Fruit fly (Drosophila melanogaster) whole organism, embryonic: ENCODE data around the gene dysc.

ENCODE experiments used
- Ada2b ChIP-seq: fragments of 200-800 bp; sonication (Bioruptor generic); IDR thresholded peaks from 2 replicates; pipeline ENCODE4 v1.3.6; 2022; ENCODE audit warnings: missing biosample characterization, missing genetic modification characterization
- Atf6 ChIP-seq: fragments of 200-800 bp; sonication (Bioruptor generic); IDR thresholded peaks from 2 replicates; pipeline ENCODE4 v1.3.6; 2022; ENCODE audit warnings: missing biosample characterization, missing genetic modification characterization
- CG1024 ChIP-seq: fragments of 200-800 bp; sonication (Bioruptor generic); IDR thresholded peaks from 2 replicates; pipeline ENCODE4 v1.3.6; 2022; ENCODE audit warnings: missing biosample characterization, missing genetic modification characterization
- CG10565 ChIP-seq: fragments of 200-800 bp; sonication (Bioruptor generic); optimal IDR thresholded peaks from 3 replicates; lab custom pipeline; 2016; ENCODE audit warnings: missing biosample characterization, mild to moderate bottlenecking, missing genetic modification characterization
- CG10654 ChIP-seq: fragments of 200-800 bp; sonication (Bioruptor generic); optimal IDR thresholded peaks from 2 replicates; lab custom pipeline; 2016; ENCODE audit warnings: missing biosample characterization, missing genetic modification characterization
- CG11085 ChIP-seq: fragments of 200-800 bp; sonication (Bioruptor generic); IDR thresholded peaks from 2 replicates; pipeline ENCODE4 v1.3.6; 2022; ENCODE audit warnings: missing biosample characterization, missing genetic modification characterization
- CG11247 ChIP-seq: fragments of 200-800 bp; sonication (Bioruptor generic); IDR thresholded peaks from 2 replicates; pipeline ENCODE4 v1.3.6; 2022; ENCODE audit warnings: missing biosample characterization, missing genetic modification characterization
- CG11456 ChIP-seq: fragments of 200-800 bp; sonication (Bioruptor generic); IDR thresholded peaks from 3 replicates; pipeline ENCODE4 v1.3.6; 2022; ENCODE audit warnings: missing biosample characterization, missing genetic modification characterization
- CG12071 ChIP-seq: fragments of 200-800 bp; sonication (Bioruptor generic); optimal IDR thresholded peaks from 3 replicates; lab custom pipeline; 2018; ENCODE audit warnings: missing biosample characterization, mild to moderate bottlenecking, missing genetic modification characterization
- CG12659 ChIP-seq: fragments of 200-800 bp; sonication (Bioruptor generic); optimal IDR thresholded peaks from 3 replicates; lab custom pipeline; 2017; ENCODE audit warnings: mild to moderate bottlenecking, missing biosample characterization, missing genetic modification reagents, missing genetic modification characterization
- CG14050 ChIP-seq: fragments of 200-800 bp; sonication (Bioruptor generic); IDR thresholded peaks from 3 replicates; pipeline ENCODE4 v1.3.6; 2022; ENCODE audit warnings: missing biosample characterization, missing genetic modification characterization
- CG17361 ChIP-seq: fragments of 200-800 bp; sonication (Bioruptor generic); IDR thresholded peaks from 3 replicates; pipeline ENCODE4 v1.3.6; 2022; ENCODE audit warnings: missing biosample characterization, missing genetic modification characterization
- CG2202 ChIP-seq: fragments of 200-800 bp; sonication (Bioruptor generic); optimal IDR thresholded peaks from 2 replicates; lab custom pipeline; 2018; ENCODE audit warnings: missing biosample characterization, mild to moderate bottlenecking, missing genetic modification characterization
- CG30431 ChIP-seq: fragments of 200-800 bp; sonication (Bioruptor generic); optimal IDR thresholded peaks from 2 replicates; lab custom pipeline; 2017; ENCODE audit warnings: missing biosample characterization, missing genetic modification characterization
- CG31224 ChIP-seq: fragments of 200-800 bp; sonication (Bioruptor generic); IDR thresholded peaks from 2 replicates; pipeline ENCODE4 v1.3.6; 2022; ENCODE audit warnings: missing biosample characterization, missing genetic modification characterization
- CG32532 ChIP-seq: fragments of 200-800 bp; sonication (Bioruptor generic); IDR thresholded peaks from 2 replicates; pipeline ENCODE4 v1.3.6; 2022; ENCODE audit warnings: missing biosample characterization, missing genetic modification characterization
- CG34422 ChIP-seq: fragments of 200-800 bp; sonication (Bioruptor generic); IDR thresholded peaks from 3 replicates; pipeline ENCODE4 v1.3.6; 2022; ENCODE audit warnings: missing biosample characterization, missing genetic modification characterization
- CG42726 ChIP-seq: fragments of 200-800 bp; sonication (Bioruptor generic); IDR thresholded peaks from 2 replicates; pipeline ENCODE4 v1.3.6; 2022; ENCODE audit warnings: missing biosample characterization, missing genetic modification characterization; ENCODE audit not compliant: partially characterized antibody
- CG6654 ChIP-seq: fragments of 200-800 bp; sonication (Bioruptor generic); optimal IDR thresholded peaks from 2 replicates; lab custom pipeline; 2017; ENCODE audit warnings: missing biosample characterization, mild to moderate bottlenecking, missing genetic modification characterization
- CG6683 ChIP-seq: fragments of 200-800 bp; sonication (Bioruptor generic); optimal IDR thresholded peaks from 2 replicates; lab custom pipeline; 2017; ENCODE audit warnings: missing biosample characterization, mild to moderate bottlenecking, missing genetic modification characterization, missing genetic modification reagents
- CG7357 ChIP-seq: fragments of 200-800 bp; sonication (Bioruptor generic); IDR thresholded peaks from 3 replicates; pipeline ENCODE4 v1.3.6; 2022; ENCODE audit warnings: missing biosample characterization, missing genetic modification characterization
- CG7839 ChIP-seq: fragments of 200-800 bp; sonication (Bioruptor generic); optimal IDR thresholded peaks from 3 replicates; lab custom pipeline; 2018; ENCODE audit warnings: missing biosample characterization, mild to moderate bottlenecking, missing genetic modification characterization, moderate library complexity
- CG7987 ChIP-seq: fragments of 200-800 bp; sonication (Bioruptor generic); optimal IDR thresholded peaks from 2 replicates; lab custom pipeline; 2018; ENCODE audit warnings: missing biosample characterization, mild to moderate bottlenecking, missing genetic modification characterization, moderate library complexity
- CG9932 ChIP-seq: fragments of 200-800 bp; sonication (Bioruptor generic); IDR thresholded peaks from 2 replicates; pipeline ENCODE4 v1.3.6; 2022; ENCODE audit warnings: missing biosample characterization, missing genetic modification characterization
- Dfd ChIP-seq, 2 experiments: fragments of >200 bp; optimal IDR thresholded peaks; 2 replicates each; lab custom pipeline; 2017; ENCODE audit warnings: missing biosample characterization in 2 of 2, missing genetic modification characterization in 2 of 2
- Ets97D ChIP-seq: fragments of 200-800 bp; sonication (Bioruptor generic); optimal IDR thresholded peaks from 3 replicates; lab custom pipeline; 2016; ENCODE audit warnings: missing biosample characterization, missing genetic modification characterization
- HLH54F ChIP-seq: fragments of 200-800 bp; sonication (Bioruptor generic); optimal IDR thresholded peaks from 3 replicates; lab custom pipeline; 2016; ENCODE audit warnings: missing biosample characterization, missing genetic modification characterization
- HmgZ ChIP-seq: fragments of 200-800 bp; sonication (Bioruptor generic); optimal IDR thresholded peaks from 2 replicates; lab custom pipeline; 2018; ENCODE audit warnings: missing biosample characterization, mild to moderate bottlenecking, missing genetic modification characterization
- Hr3 ChIP-seq: fragments of 200-800 bp; sonication (Bioruptor generic); optimal IDR thresholded peaks from 3 replicates; lab custom pipeline; 2016; ENCODE audit warnings: missing biosample characterization, missing genetic modification characterization
- Jarid2 ChIP-seq: fragments of 200-800 bp; sonication (Bioruptor generic); optimal IDR thresholded peaks from 3 replicates; lab custom pipeline; 2017; ENCODE audit warnings: mild to moderate bottlenecking, missing biosample characterization, missing genetic modification reagents, missing genetic modification characterization
- NFAT ChIP-seq: fragments of 200-800 bp; sonication (Bioruptor generic); IDR thresholded peaks from 2 replicates; pipeline ENCODE4 v1.3.6; 2022; ENCODE audit warnings: missing biosample characterization, missing genetic modification characterization
- Opbp ChIP-seq: fragments of 200-800 bp; sonication (Bioruptor generic); IDR thresholded peaks from 3 replicates; pipeline ENCODE4 v1.3.6; 2022; ENCODE audit warnings: missing biosample characterization, missing genetic modification characterization; ENCODE audit not compliant: partially characterized antibody
- Pdp1 ChIP-seq, 2 experiments: fragments of 200-800 bp; sonication (Bioruptor generic); optimal IDR thresholded peaks; 3 replicates each; lab custom pipeline; 2016; ENCODE audit warnings: missing biosample characterization in 2 of 2, missing genetic modification characterization in 2 of 2, mild to moderate bottlenecking in 1 of 2, moderate library complexity in 1 of 2
- Scr ChIP-seq: fragments of 200-800 bp; sonication (Bioruptor generic); IDR thresholded peaks from 2 replicates; pipeline ENCODE4 v1.3.6; 2022; ENCODE audit warnings: missing biosample characterization, missing genetic modification characterization; ENCODE audit not compliant: partially characterized antibody
- TFAM ChIP-seq: fragments of 200-800 bp; sonication (Bioruptor generic); optimal IDR thresholded peaks from 2 replicates; lab custom pipeline; 2017; ENCODE audit warnings: missing biosample characterization, missing genetic modification characterization, inconsistent platforms
- Xrp1 ChIP-seq: fragments of 200-800 bp; sonication (Bioruptor generic); IDR thresholded peaks from 2 replicates; pipeline ENCODE4 v1.3.6; 2022; ENCODE audit warnings: missing biosample characterization, missing genetic modification characterization
- amos ChIP-seq: fragments of 200-800 bp; sonication (Bioruptor generic); IDR thresholded peaks from 2 replicates; pipeline ENCODE4 v1.3.6; 2022; ENCODE audit warnings: missing biosample characterization, missing genetic modification characterization; ENCODE audit not compliant: partially characterized antibody
- grau ChIP-seq: fragments of 200-800 bp; optimal IDR thresholded peaks from 3 replicates; lab custom pipeline; 2019; ENCODE audit warnings: missing biosample characterization, mild to moderate bottlenecking, missing genetic modification characterization, moderate library complexity
- nerfin-2 ChIP-seq: fragments of 200-800 bp; sonication (Bioruptor generic); IDR thresholded peaks from 2 replicates; pipeline ENCODE4 v1.3.6; 2022; ENCODE audit warnings: missing biosample characterization, missing genetic modification characterization; ENCODE audit not compliant: partially characterized antibody
- nmo ChIP-seq: fragments of 200-800 bp; sonication (Bioruptor generic); optimal IDR thresholded peaks from 2 replicates; lab custom pipeline; 2018; ENCODE audit warnings: missing biosample characterization, mild to moderate bottlenecking, missing genetic modification characterization, moderate library complexity
- odd ChIP-seq: fragments of 200-800 bp; sonication (Bioruptor generic); optimal IDR thresholded peaks from 2 replicates; lab custom pipeline; 2017; ENCODE audit warnings: missing biosample characterization, mild to moderate bottlenecking, missing genetic modification characterization
- pita ChIP-seq: fragments of 200-800 bp; sonication (Bioruptor generic); optimal IDR thresholded peaks from 2 replicates; lab custom pipeline; 2017; ENCODE audit warnings: missing biosample characterization, mild to moderate bottlenecking, missing genetic modification characterization
- ro ChIP-seq: fragments of 200-800 bp; sonication (Bioruptor generic); IDR thresholded peaks from 2 replicates; pipeline ENCODE4 v1.3.6; 2022; ENCODE audit warnings: missing biosample characterization, missing genetic modification characterization
- so ChIP-seq: fragments of 200-800 bp; sonication (Bioruptor generic); IDR thresholded peaks from 3 replicates; pipeline ENCODE4 v1.3.6; 2022; ENCODE audit warnings: missing biosample characterization, missing genetic modification characterization
- tgo ChIP-seq: fragments of 200-800 bp; sonication (Bioruptor generic); IDR thresholded peaks from 3 replicates; pipeline ENCODE4 v1.3.6; 2022; ENCODE audit warnings: missing biosample characterization, missing genetic modification characterization
- trh ChIP-seq: fragments of 200-800 bp; sonication (Bioruptor generic); optimal IDR thresholded peaks from 2 replicates; lab custom pipeline; 2016; ENCODE audit warnings: missing biosample characterization, missing genetic modification characterization
- tup ChIP-seq: fragments of 200-800 bp; sonication (Bioruptor generic); optimal IDR thresholded peaks from 2 replicates; lab custom pipeline; 2016; ENCODE audit warnings: missing biosample characterization, mild to moderate bottlenecking, missing genetic modification characterization, moderate library complexity
- unc-4 ChIP-seq: fragments of 200-800 bp; sonication (Bioruptor generic); IDR thresholded peaks from 2 replicates; pipeline ENCODE4 v1.3.6; 2022; ENCODE audit warnings: missing biosample characterization, missing genetic modification characterization; ENCODE audit not compliant: partially characterized antibody
- vvl ChIP-seq: fragments of 200-800 bp; sonication (Bioruptor generic); IDR thresholded peaks from 2 replicates; pipeline ENCODE4 v1.3.6; 2022; ENCODE audit warnings: missing biosample characterization, missing genetic modification characterization

The dysc gene

dm6 chr3L:13938470-13939150 is 35.6 kb upstream of the dysc start (continued):
- TF ChIP-seq so (GFP tag; lab: Robert Waterston, UW) (no peak; the same call in 2 of the 3 replicates), CG9932 (GFP tag; lab: Robert Waterston, UW) (peak; percentile 77), Pdp1 (GFP tag; optimal IDR thresholded peaks at IDR 0.05; lab: Kevin White, UChicago) (peak; percentile 80 to 90), CG11247 (GFP tag; lab: Robert Waterston, UW) (peak; percentile 35; the same call in 1 of the 2 replicates), NFAT (GFP tag; lab: Robert Waterston, UW) (peak; percentile 40), nerfin-2 (GFP tag; lab: Robert Waterston, UW) (no peak), Xrp1 (GFP tag; lab: Robert Waterston, UW) (peak; percentile 75; the same call in 1 of the 2 replicates), CG31224 (peak; percentile 72), vvl (peak; percentile 60; the same call in 1 of the 2 replicates), CG12071 (GFP tag; lab: Kevin White, UChicago) (peak; percentile 75), Opbp (no peak), nmo (GFP tag; lab: Kevin White, UChicago) (peak; percentile 87), odd (GFP tag; lab: Kevin White, UChicago) (peak; percentile 92), pita (GFP tag; lab: Kevin White, UChicago) (no peak), tgo (GFP tag; lab: Robert Waterston, UW) (peak; percentile 77), CG12659 (GFP tag; lab: Kevin White, UChicago) (peak; percentile 96), CG7357 (peak; percentile 61; the same call in 2 of the 3 replicates), CG10654 (GFP tag; lab: Kevin White, UChicago) (peak; percentile 74), CG10565 (GFP tag; lab: Kevin White, UChicago) (peak; percentile 27), Atf6 (GFP tag; lab: Robert Waterston, UW) (peak; percentile 65; the same call in 1 of the 2 replicates), ro (no peak; the same call in 1 of the 2 replicates), TFAM (peak; percentile 60), CG1024 (GFP tag; lab: Robert Waterston, UW) (no peak), trh (GFP tag; lab: Kevin White, UChicago) (peak; percentile 71), CG6654 (peak; percentile 71), CG34422 (GFP tag; lab: Robert Waterston, UW) (peak; percentile 56; the same call in 1 of the 3 replicates), amos (GFP tag; lab: Robert Waterston, UW) (no peak), HmgZ (tag; lab: Kevin White, UChicago) (peak; percentile 69), CG11456 (GFP tag; lab: Robert Waterston, UW) (peak; percentile 56), grau (peak; percentile 91), CG14050 (GFP tag; lab: Robert Waterston, UW) (no peak; the same call in 2 of the 3 replicates), CG11085 (GFP tag; lab: Robert Waterston, UW) (peak; percentile 53), CG30431 (GFP tag; lab: Kevin White, UChicago) (peak; percentile 75), Ada2b (GFP tag; lab: Robert Waterston, UW) (peak; percentile 51), Scr (no peak), Dfd (GFP tag; optimal IDR thresholded peaks at IDR 0.05; lab: Kevin White, UChicago) (peak in 1 of 2 experiments; percentile 69), Ets97D (GFP tag; lab: Kevin White, UChicago) (peak; percentile 10), CG7839 (tag; lab: Kevin White, UChicago) (peak; percentile 93), CG42726 (GFP tag; lab: Robert Waterston, UW) (no peak), unc-4 (no peak), Jarid2 (GFP tag; lab: Kevin White, UChicago) (no peak), HLH54F (peak; percentile 92), CG32532 (GFP tag; lab: Robert Waterston, UW) (no peak; the same call in none of the 2 replicates), Hr3 (GFP tag; lab: Kevin White, UChicago) (peak; percentile 87), CG17361 (GFP tag; lab: Robert Waterston, UW) (peak; percentile 97), CG2202 (tag; lab: Kevin White, UChicago) (peak; percentile 49), CG6683 (GFP tag; lab: Kevin White, UChicago) (peak; percentile 82), tup (GFP tag; lab: Kevin White, UChicago) (peak; percentile 54), CG7987 (GFP tag; lab: Kevin White, UChicago) (peak; percentile 41)
